Fruit fly (Drosophila melanogaster) whole organism, embryonic: Measurements from ENCODE around the gene Spn27A.

ENCODE experiments used
- Atf-2 ChIP-seq: fragments of 200-800 bp; sonication (Bioruptor generic); optimal IDR thresholded peaks from 2 replicates; lab custom pipeline; 2016; ENCODE audit warnings: missing biosample characterization, missing genetic modification characterization
- B-H2 ChIP-seq: fragments of 200-800 bp; sonication (Bioruptor generic); optimal IDR thresholded peaks from 2 replicates; lab custom pipeline; 2018; ENCODE audit warnings: missing biosample characterization, mild to moderate bottlenecking, missing genetic modification characterization
- BtbVII ChIP-seq: fragments of 200-800 bp; sonication (Bioruptor generic); optimal IDR thresholded peaks from 3 replicates; lab custom pipeline; 2017; ENCODE audit warnings: missing biosample characterization, mild to moderate bottlenecking, missing genetic modification characterization
- CG1024 ChIP-seq: fragments of 200-800 bp; sonication (Bioruptor generic); IDR thresholded peaks from 2 replicates; pipeline ENCODE4 v1.3.6; 2022; ENCODE audit warnings: missing biosample characterization, missing genetic modification characterization
- CG10274 ChIP-seq: fragments of 200-800 bp; sonication (Bioruptor generic); optimal IDR thresholded peaks from 3 replicates; lab custom pipeline; 2017; ENCODE audit warnings: missing biosample characterization, mild to moderate bottlenecking, missing genetic modification characterization
- CG10431 ChIP-seq: fragments of 200-800 bp; sonication (Bioruptor generic); optimal IDR thresholded peaks from 3 replicates; lab custom pipeline; 2018; ENCODE audit warnings: missing biosample characterization, mild to moderate bottlenecking, missing genetic modification characterization
- CG10654 ChIP-seq: fragments of 200-800 bp; sonication (Bioruptor generic); optimal IDR thresholded peaks from 2 replicates; lab custom pipeline; 2016; ENCODE audit warnings: missing biosample characterization, missing genetic modification characterization
- CG15073 ChIP-seq: fragments of 200-800 bp; sonication (Bioruptor generic); optimal IDR thresholded peaks from 2 replicates; lab custom pipeline; 2016; ENCODE audit warnings: missing biosample characterization, missing genetic modification characterization
- CG1647 ChIP-seq: fragments of 200-800 bp; sonication (Bioruptor generic); optimal IDR thresholded peaks from 3 replicates; lab custom pipeline; 2016; ENCODE audit warnings: missing biosample characterization, missing genetic modification characterization
- CG16813 ChIP-seq: fragments of 200-800 bp; sonication (Bioruptor generic); IDR thresholded peaks from 3 replicates; pipeline ENCODE4 v1.3.6; 2022; ENCODE audit warnings: missing biosample characterization, missing genetic modification characterization; ENCODE audit not compliant: partially characterized antibody
- CG30403 ChIP-seq: fragments of 200-800 bp; sonication (Bioruptor generic); optimal IDR thresholded peaks from 3 replicates; lab custom pipeline; 2016; ENCODE audit warnings: missing biosample characterization, missing genetic modification characterization
- CG3065 ChIP-seq: fragments of 200-800 bp; sonication (Bioruptor generic); optimal IDR thresholded peaks from 2 replicates; lab custom pipeline; 2016; ENCODE audit warnings: missing biosample characterization, missing genetic modification characterization
- CG32767 ChIP-seq: fragments of 200-800 bp; sonication (Bioruptor generic); IDR thresholded peaks from 2 replicates; pipeline ENCODE4 v1.3.6; 2022; ENCODE audit warnings: missing biosample characterization, missing genetic modification characterization
- CG3281 ChIP-seq: fragments of 200-800 bp; sonication (Bioruptor generic); optimal IDR thresholded peaks from 3 replicates; lab custom pipeline; 2017; ENCODE audit warnings: missing biosample characterization, mild to moderate bottlenecking, missing genetic modification characterization
- CG4328 ChIP-seq: fragments of 200-800 bp; sonication (Bioruptor generic); optimal IDR thresholded peaks from 3 replicates; lab custom pipeline; 2017; ENCODE audit warnings: missing biosample characterization, missing genetic modification reagents, missing genetic modification characterization
- CG6175 ChIP-seq: fragments of 200-800 bp; sonication (Bioruptor generic); IDR thresholded peaks from 3 replicates; pipeline ENCODE4 v1.3.6; 2022; ENCODE audit warnings: missing biosample characterization, missing genetic modification characterization
- CG6254 ChIP-seq: fragments of 200-800 bp; sonication (Bioruptor generic); optimal IDR thresholded peaks from 3 replicates; lab custom pipeline; 2017; ENCODE audit warnings: mild to moderate bottlenecking, missing biosample characterization, missing genetic modification reagents, missing genetic modification characterization
- CG6765 ChIP-seq: fragments of 200-800 bp; sonication (Bioruptor generic); optimal IDR thresholded peaks from 3 replicates; lab custom pipeline; 2017; ENCODE audit warnings: missing biosample characterization, mild to moderate bottlenecking, missing genetic modification characterization
- CG7963 ChIP-seq: fragments of 200-800 bp; sonication (Bioruptor generic); IDR thresholded peaks from 3 replicates; pipeline ENCODE4 v1.3.6; 2022; ENCODE audit warnings: missing biosample characterization, missing genetic modification characterization; ENCODE audit not compliant: partially characterized antibody
- CG8478 ChIP-seq: fragments of >200 bp; optimal IDR thresholded peaks from 2 replicates; lab custom pipeline; 2018
- Camta ChIP-seq: fragments of 200-800 bp; sonication (Bioruptor generic); optimal IDR thresholded peaks from 2 replicates; lab custom pipeline; 2016; ENCODE audit warnings: missing biosample characterization, missing genetic modification characterization
- D19A ChIP-seq: fragments of 200-800 bp; optimal IDR thresholded peaks from 3 replicates; lab custom pipeline; 2019; ENCODE audit warnings: missing biosample characterization, mild to moderate bottlenecking, missing genetic modification characterization, moderate library complexity
- HLH3B ChIP-seq: fragments of 200-800 bp; sonication (Bioruptor generic); IDR thresholded peaks from 2 replicates; pipeline ENCODE4 v1.3.6; 2022; ENCODE audit warnings: missing biosample characterization, missing genetic modification characterization
- HmgD ChIP-seq: fragments of 200-800 bp; sonication (Bioruptor generic); optimal IDR thresholded peaks from 3 replicates; lab custom pipeline; 2016; ENCODE audit warnings: missing biosample characterization, missing genetic modification characterization
- Jarid2 ChIP-seq: fragments of 200-800 bp; sonication (Bioruptor generic); optimal IDR thresholded peaks from 3 replicates; lab custom pipeline; 2017; ENCODE audit warnings: mild to moderate bottlenecking, missing biosample characterization, missing genetic modification reagents, missing genetic modification characterization
- Lhr ChIP-seq: fragments of 200-800 bp; sonication (Bioruptor generic); optimal IDR thresholded peaks from 3 replicates; lab custom pipeline; 2017; ENCODE audit warnings: mild to moderate bottlenecking, missing biosample characterization, missing genetic modification reagents, missing genetic modification characterization
- Ptx1 ChIP-seq: fragments of 200-800 bp; sonication (Bioruptor generic); IDR thresholded peaks from 2 replicates; pipeline ENCODE4 v1.3.6; 2022; ENCODE audit warnings: missing biosample characterization, missing genetic modification characterization
- Rfx ChIP-seq: fragments of 200-800 bp; sonication (Bioruptor generic); IDR thresholded peaks from 2 replicates; pipeline ENCODE4 v1.3.6; 2022; ENCODE audit warnings: missing biosample characterization, missing genetic modification characterization
- Spps ChIP-seq: fragments of 200-800 bp; sonication (Bioruptor generic); optimal IDR thresholded peaks from 2 replicates; lab custom pipeline; 2018; ENCODE audit warnings: missing biosample characterization, mild to moderate bottlenecking, missing genetic modification characterization
- ato ChIP-seq: fragments of 200-800 bp; sonication (Bioruptor generic); IDR thresholded peaks from 2 replicates; pipeline ENCODE4 v1.3.6; 2022; ENCODE audit warnings: missing biosample characterization, missing genetic modification characterization; ENCODE audit not compliant: partially characterized antibody
- bbx ChIP-seq: fragments of 200-800 bp; sonication (Bioruptor generic); IDR thresholded peaks from 2 replicates; pipeline ENCODE4 v1.3.6; 2022; ENCODE audit warnings: missing biosample characterization, missing genetic modification characterization; ENCODE audit not compliant: partially characterized antibody
- bigmax ChIP-seq: fragments of 200-800 bp; sonication (Bioruptor generic); optimal IDR thresholded peaks from 2 replicates; lab custom pipeline; 2018; ENCODE audit warnings: missing biosample characterization, mild to moderate bottlenecking, missing genetic modification characterization
- chif ChIP-seq, 2 experiments: fragments of 200-800 bp; sonication (Bioruptor generic); optimal IDR thresholded peaks; 3 replicates each; lab custom pipeline; 2016; ENCODE audit warnings: missing biosample characterization in 2 of 2, missing genetic modification characterization in 2 of 2
- eyg ChIP-seq: fragments of 200-800 bp; sonication (Bioruptor generic); optimal IDR thresholded peaks from 3 replicates; lab custom pipeline; 2016; ENCODE audit warnings: missing biosample characterization, missing genetic modification characterization
- fd3F ChIP-seq: fragments of 200-800 bp; sonication (Bioruptor generic); optimal IDR thresholded peaks from 2 replicates; lab custom pipeline; 2018; ENCODE audit warnings: missing biosample characterization, mild to moderate bottlenecking, missing genetic modification characterization, moderate library complexity
- fru ChIP-seq: fragments of >200 bp; optimal IDR thresholded peaks from 2 replicates; lab custom pipeline; 2017
- ham ChIP-seq: fragments of 200-800 bp; sonication (Bioruptor generic); IDR thresholded peaks from 2 replicates; pipeline ENCODE4 v1.3.6; 2022; ENCODE audit warnings: missing biosample characterization, missing genetic modification characterization
- hth ChIP-seq: fragments of >200 bp; optimal IDR thresholded peaks from 2 replicates; lab custom pipeline; 2017; ENCODE audit warnings: inconsistent platforms
- ind ChIP-seq: fragments of 200-800 bp; sonication (Bioruptor generic); optimal IDR thresholded peaks from 3 replicates; lab custom pipeline; 2016; ENCODE audit warnings: missing biosample characterization, missing genetic modification characterization
- insv ChIP-seq, 2 experiments: fragments of 200-800 bp; sonication (Bioruptor generic); optimal IDR thresholded peaks; 3 replicates each; lab custom pipeline; 2016 to 2018; ENCODE audit warnings: missing biosample characterization in 2 of 2, missing genetic modification characterization in 2 of 2
- kah ChIP-seq: fragments of 200-800 bp; sonication (Bioruptor generic); optimal IDR thresholded peaks from 2 replicates; lab custom pipeline; 2018; ENCODE audit warnings: missing biosample characterization, mild to moderate bottlenecking, missing genetic modification characterization
- lov ChIP-seq, 2 experiments: fragments of 200-800 bp in 1 of 2; fragments of >200 bp in 1 of 2; sonication (Bioruptor generic) in 1 of 2; IDR thresholded peaks in 1 of 2; optimal IDR thresholded peaks in 1 of 2; 2 replicates in 1 of 2; 3 replicates in 1 of 2; pipeline versions ENCODE4 v1.3.6 to Lab custom; 2017 to 2022; ENCODE audit warnings: missing biosample characterization in 1 of 2, missing genetic modification characterization in 1 of 2
- row ChIP-seq: fragments of 200-800 bp; sonication (Bioruptor generic); IDR thresholded peaks from 3 replicates; pipeline ENCODE4 v1.3.6; 2022; ENCODE audit warnings: missing biosample characterization, missing genetic modification characterization
- schlank ChIP-seq: fragments of 200-800 bp; sonication (Bioruptor generic); optimal IDR thresholded peaks from 2 replicates; lab custom pipeline; 2018; ENCODE audit warnings: missing biosample characterization, mild to moderate bottlenecking, missing genetic modification characterization
- shn ChIP-seq: fragments of 200-800 bp; sonication (Bioruptor generic); optimal IDR thresholded peaks from 3 replicates; lab custom pipeline; 2016; ENCODE audit warnings: missing biosample characterization, missing genetic modification characterization
- slou ChIP-seq: fragments of 200-800 bp; sonication (Bioruptor generic); optimal IDR thresholded peaks from 3 replicates; lab custom pipeline; 2016; ENCODE audit warnings: missing biosample characterization, missing genetic modification characterization
- slp2 ChIP-seq: fragments of 200-800 bp; sonication (Bioruptor generic); optimal IDR thresholded peaks from 2 replicates; lab custom pipeline; 2016; ENCODE audit warnings: missing biosample characterization, missing genetic modification characterization
- toy ChIP-seq: fragments of 200-800 bp; sonication (Bioruptor generic); IDR thresholded peaks from 2 replicates; pipeline ENCODE4 v1.3.6; 2022; ENCODE audit warnings: missing biosample characterization, missing genetic modification characterization
- tx ChIP-seq: fragments of 200-800 bp; sonication (Bioruptor generic); optimal IDR thresholded peaks from 2 replicates; lab custom pipeline; 2016; ENCODE audit warnings: missing biosample characterization, missing genetic modification characterization
- wdn ChIP-seq: fragments of 200-800 bp; sonication (Bioruptor generic); IDR thresholded peaks from 2 replicates; pipeline ENCODE4 v1.3.6; 2022; ENCODE audit warnings: missing biosample characterization, missing genetic modification characterization

Spn27A gene

DNA sequence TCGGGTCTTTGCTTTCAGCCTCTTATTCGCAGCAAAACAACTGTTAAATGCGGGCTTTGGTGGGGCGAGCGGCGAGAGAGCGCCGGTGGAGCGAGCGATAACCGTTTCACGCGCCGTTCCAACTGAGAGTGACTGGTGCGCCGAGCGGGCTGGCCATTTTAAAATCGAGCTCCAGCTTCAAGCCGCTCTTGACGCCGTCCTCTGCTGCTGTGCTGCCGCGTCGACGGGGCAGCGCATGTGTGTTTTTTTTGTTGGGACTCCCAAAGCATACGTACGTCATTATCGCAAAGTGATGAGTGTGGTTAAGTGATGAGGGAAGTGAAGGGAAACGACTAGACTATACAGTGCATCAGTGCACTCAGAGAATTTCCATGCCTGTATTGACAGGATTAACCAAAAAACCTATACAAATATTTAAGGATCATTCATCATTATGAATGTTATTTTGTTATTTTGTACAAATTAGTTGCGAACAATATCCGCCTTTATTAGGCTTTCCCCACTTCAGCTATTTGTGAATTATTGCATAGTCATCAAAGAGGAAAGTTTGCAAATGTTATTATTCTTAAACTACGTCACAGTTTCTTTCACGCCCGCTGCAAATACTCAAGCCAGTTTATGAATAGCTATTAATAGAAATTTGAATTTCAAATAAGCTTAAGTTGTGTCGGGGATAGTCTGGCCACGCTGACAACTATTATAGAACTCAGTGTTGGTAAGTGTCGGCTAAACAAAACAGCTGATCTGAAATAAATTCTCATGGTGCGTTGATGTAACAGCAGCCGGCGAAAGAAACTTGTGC lies at the start of gene Spn27A (continued):
- TF ChIP-seq fru (no peak), slp2 (GFP tag; lab: Kevin White, UChicago) (peak; percentile 53), bigmax (GFP tag; lab: Kevin White, UChicago) (peak; percentile 34), toy (GFP tag; lab: Robert Waterston, UW) (no peak), B-H2 (peak; percentile 78), chif (GFP tag; optimal IDR thresholded peaks at IDR 0.05; lab: Kevin White, UChicago) (peak in 1 of 2 experiments; percentile 56), CG10431 (no peak), CG7963 (GFP tag; lab: Robert Waterston, UW) (no peak), ham (no peak), hth (no peak), HmgD (GFP tag; lab: Kevin White, UChicago) (peak; percentile 36), CG6254 (GFP tag; lab: Kevin White, UChicago) (no peak), fd3F (GFP tag; lab: Kevin White, UChicago) (peak; percentile 27), CG6175 (GFP tag; lab: Robert Waterston, UW) (no peak; the same call in 2 of the 3 replicates), CG30403 (peak; percentile 66), CG4328 (GFP tag; lab: Kevin White, UChicago) (peak; percentile 36), CG3281 (GFP tag; lab: Kevin White, UChicago) (peak; percentile 60), ato (GFP tag; lab: Robert Waterston, UW) (no peak), CG10274 (GFP tag; lab: Kevin White, UChicago) (no peak), shn (GFP tag; lab: Kevin White, UChicago) (no peak), BtbVII (peak; percentile 64), CG3065 (GFP tag; lab: Kevin White, UChicago) (no peak), insv (GFP tag; optimal IDR thresholded peaks at IDR 0.05; lab: Kevin White, UChicago) (peak in 1 of 2 experiments; percentile 32), D19A (tag; lab: Kevin White, UChicago) (no peak), HLH3B (peak; percentile 54), Ptx1 (GFP tag; lab: Robert Waterston, UW) (no peak; the same call in 1 of the 2 replicates), Camta (GFP tag; lab: Kevin White, UChicago) (peak; percentile 71), Spps (tag; lab: Kevin White, UChicago) (peak; percentile 36), CG6765 (no peak), slou (GFP tag; lab: Kevin White, UChicago) (peak; percentile 51), CG15073 (GFP tag; lab: Kevin White, UChicago) (no peak), Atf-2 (GFP tag; lab: Kevin White, UChicago) (peak; percentile 32), CG8478 (lab: Kevin White, UChicago) (no peak), tx (GFP tag; lab: Kevin White, UChicago) (peak; percentile 51), CG10654 (GFP tag; lab: Kevin White, UChicago) (peak; percentile 43), kah (GFP tag; lab: Kevin White, UChicago) (peak; percentile 8), CG32767 (GFP tag; lab: Robert Waterston, UW) (peak; percentile 20; the same call in 1 of the 2 replicates), ind (GFP tag; lab: Kevin White, UChicago) (peak; percentile 29), bbx (GFP tag; lab: Robert Waterston, UW) (0 out of 2 replicates have a peak, but pooled peaks have one; percentile 25), eyg (GFP tag; lab: Kevin White, UChicago) (peak; percentile 1), CG1647 (GFP tag; lab: Kevin White, UChicago) (no peak), CG16813 (no peak), Jarid2 (GFP tag; lab: Kevin White, UChicago) (peak; percentile 64), row (GFP tag; lab: Robert Waterston, UW) (peak; percentile 59; the same call in 2 of the 3 replicates), lov (optimal IDR thresholded peaks at IDR 0.05; lab: Kevin White, UChicago) (no peak), lov (GFP tag; IDR thresholded peaks at IDR 0.05; lab: Robert Waterston, UW) (no peak), CG1024 (GFP tag; lab: Robert Waterston, UW) (no peak), Rfx (GFP tag; lab: Robert Waterston, UW) (peak; percentile 25; the same call in 1 of the 2 replicates), schlank (tag; lab: Kevin White, UChicago) (no peak), Lhr (GFP tag; lab: Kevin White, UChicago) (peak; percentile 54), wdn (GFP tag; lab: Robert Waterston, UW) (no peak)
